Worm (Caenorhabditis elegans) whole organism, early embryonic: ENCODE measurements around the gene cgh-1.

Source experiments
- B0310.2 ChIP-seq: sonication (generic microtip); optimal IDR thresholded peaks from 2 replicates; lab custom pipeline; 2016; ENCODE audit warnings: mild to moderate bottlenecking, missing genetic modification characterization, missing compliant biosample characterization
- F13C5.2 ChIP-seq: sonication (generic microtip); optimal IDR thresholded peaks from 2 replicates; lab custom pipeline; 2017; ENCODE audit warnings: mild to moderate bottlenecking, missing genetic modification characterization, inconsistent platforms, missing compliant biosample characterization
- aly-1 ChIP-seq: sonication (generic microtip); optimal IDR thresholded peaks from 2 replicates; lab custom pipeline; 2016; ENCODE audit warnings: missing genetic modification characterization, missing compliant biosample characterization
- ama-1 ChIP-seq: fragments of 150-350 bp; optimal IDR thresholded peaks from 2 replicates; lab custom pipeline; 2014
- ceh-13 ChIP-seq: fragments of 200-800 bp; sonication (Bioruptor generic); optimal IDR thresholded peaks from 2 replicates; lab custom pipeline; 2018; ENCODE audit warnings: mild to moderate bottlenecking, missing genetic modification characterization, missing compliant biosample characterization
- ceh-36 ChIP-seq: sonication (generic microtip); optimal IDR thresholded peaks from 2 replicates; lab custom pipeline; 2016; ENCODE audit warnings: missing genetic modification characterization, inconsistent platforms, missing compliant biosample characterization
- ets-7 ChIP-seq: sonication (generic microtip); optimal IDR thresholded peaks from 2 replicates; lab custom pipeline; 2016; ENCODE audit warnings: missing genotype, missing genetic modification characterization, missing compliant biosample characterization
- flt-1 ChIP-seq: fragments of 200-800 bp; sonication (Bioruptor generic); IDR thresholded peaks from 2 replicates; pipeline ENCODE4 v1.3.6; 2022; ENCODE audit warnings: missing genetic modification characterization, missing compliant biosample characterization
- hmbx-1 ChIP-seq: sonication (generic microtip); optimal IDR thresholded peaks from 2 replicates; lab custom pipeline; 2016; ENCODE audit warnings: mild to moderate bottlenecking, missing genetic modification characterization, missing compliant biosample characterization
- hmg-4 ChIP-seq: fragments of 200-800 bp; sonication (Bioruptor generic); optimal IDR thresholded peaks from 2 replicates; lab custom pipeline; 2018; ENCODE audit warnings: mild to moderate bottlenecking, missing genetic modification characterization, missing compliant biosample characterization
- hnd-1 ChIP-seq: sonication (generic microtip); optimal IDR thresholded peaks from 2 replicates; lab custom pipeline; 2016; ENCODE audit warnings: missing genetic modification characterization, missing compliant biosample characterization
- pes-1 ChIP-seq: fragments of 200-800 bp; sonication (Bioruptor generic); IDR thresholded peaks from 2 replicates; pipeline ENCODE4 v1.3.6; 2022; ENCODE audit warnings: missing genetic modification reagents, missing genetic modification characterization, missing compliant biosample characterization
- scrt-1 ChIP-seq: fragments of 200-800 bp; sonication (Bioruptor generic); IDR thresholded peaks from 2 replicates; pipeline ENCODE4 v1.3.6; 2022; ENCODE audit warnings: missing genetic modification characterization, missing compliant biosample characterization
- sea-1 ChIP-seq: fragments of 200-800 bp; sonication (Bioruptor generic); conservative IDR thresholded peaks from 2 replicates; pipeline ENCODE4 v1.3.6; 2022; ENCODE audit warnings: missing genetic modification characterization, missing compliant biosample characterization
- tbx-11 ChIP-seq: fragments of 200-800 bp; sonication (Bioruptor generic); IDR thresholded peaks from 2 replicates; pipeline ENCODE4 v1.3.6; 2022; ENCODE audit warnings: missing genetic modification characterization, missing compliant biosample characterization
- tbx-37 ChIP-seq: fragments of 200-800 bp; sonication (Bioruptor generic); conservative IDR thresholded peaks from 2 replicates; pipeline ENCODE4 v1.3.6; 2022; ENCODE audit warnings: missing genetic modification reagents, missing genetic modification characterization, missing compliant biosample characterization
- tra-4 ChIP-seq: sonication (generic microtip); optimal IDR thresholded peaks from 2 replicates; lab custom pipeline; 2017; ENCODE audit warnings: missing genetic modification characterization, missing compliant biosample characterization

The cgh-1 gene

DNA sequence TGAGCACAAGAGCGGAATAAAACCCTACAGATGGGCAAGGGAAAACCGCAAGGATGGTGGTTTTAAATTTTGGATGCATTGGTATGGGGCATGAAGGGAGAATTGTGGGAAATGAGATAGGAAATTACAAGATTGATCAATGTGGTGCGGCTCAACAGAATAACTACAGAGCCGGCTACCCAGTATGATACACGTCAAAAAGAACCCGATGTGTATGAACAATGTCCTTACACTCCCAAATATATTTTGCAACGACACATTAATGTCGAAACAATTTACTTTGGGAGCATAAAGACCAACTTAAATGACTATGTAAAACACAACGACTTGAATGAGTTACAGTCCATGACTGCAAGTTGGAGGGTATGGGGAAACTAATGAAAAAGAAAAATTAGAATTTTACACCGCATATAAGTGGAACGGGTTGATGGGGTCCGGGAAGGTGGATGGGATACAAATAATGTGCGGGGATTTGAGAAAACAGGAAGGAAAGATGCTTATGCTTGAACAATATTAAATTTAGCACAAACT is 2.0 kb downstream of the cgh-1 start:
- no peak for TF ChIP-seq tbx-37 (GFP tag; lab: Robert Waterston, UW)
- TF ChIP-seq scrt-1 (GFP tag; lab: Robert Waterston, UW): no peak
- no peak for TF ChIP-seq F13C5.2 (tag; lab: Kevin White, UChicago)
- no peak for TF ChIP-seq sea-1 (GFP tag; lab: Robert Waterston, UW)
- no peak for TF ChIP-seq aly-1 (tag; lab: Kevin White, UChicago)
- no peak for TF ChIP-seq ets-7 (tag; lab: Kevin White, UChicago)
- TF ChIP-seq ceh-13 (GFP tag; lab: Kevin White, UChicago): no peak
- no peak for TF ChIP-seq flt-1 (GFP tag; lab: Robert Waterston, UW)
- TF ChIP-seq ama-1 (lab: Kevin White, UChicago): no peak
- no peak for TF ChIP-seq hnd-1 (tag; lab: Kevin White, UChicago)
- no peak for TF ChIP-seq ceh-36 (tag; lab: Kevin White, UChicago)
- TF ChIP-seq B0310.2 (tag; lab: Kevin White, UChicago): no peak
- TF ChIP-seq tra-4: no peak
- no peak for TF ChIP-seq hmbx-1 (tag; lab: Kevin White, UChicago)
- TF ChIP-seq hmg-4: no peak
- TF ChIP-seq tbx-11: no peak
- TF ChIP-seq pes-1: no peak

DNA sequence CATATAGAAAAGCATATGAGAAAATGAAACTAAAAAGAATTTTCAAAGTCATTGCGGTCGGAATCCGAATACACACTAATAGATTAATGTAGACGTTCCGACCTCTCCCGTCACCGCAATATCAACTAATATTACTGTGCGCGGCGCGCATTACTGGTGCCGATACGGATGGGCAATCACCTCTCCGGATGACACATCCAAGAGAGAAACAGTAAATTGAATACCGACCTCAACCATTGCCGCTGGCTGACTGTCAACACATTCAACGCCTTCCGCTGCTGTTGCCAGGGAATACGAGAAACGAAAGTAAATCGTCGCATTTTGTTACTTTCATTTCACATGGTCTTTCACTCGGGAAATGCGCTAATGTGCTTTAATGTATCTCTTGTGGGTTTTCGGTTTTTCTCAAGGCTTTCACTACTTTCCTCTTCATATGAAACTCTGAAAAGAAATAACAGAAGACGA is 2.8 kb downstream of the cgh-1 start:
- no peak for TF ChIP-seq hmbx-1 (tag; lab: Kevin White, UChicago)
- TF ChIP-seq sea-1 (GFP tag; lab: Robert Waterston, UW): no peak
- TF ChIP-seq ceh-36 (tag; lab: Kevin White, UChicago): no peak
- no peak for TF ChIP-seq ceh-13 (GFP tag; lab: Kevin White, UChicago)

DNA sequence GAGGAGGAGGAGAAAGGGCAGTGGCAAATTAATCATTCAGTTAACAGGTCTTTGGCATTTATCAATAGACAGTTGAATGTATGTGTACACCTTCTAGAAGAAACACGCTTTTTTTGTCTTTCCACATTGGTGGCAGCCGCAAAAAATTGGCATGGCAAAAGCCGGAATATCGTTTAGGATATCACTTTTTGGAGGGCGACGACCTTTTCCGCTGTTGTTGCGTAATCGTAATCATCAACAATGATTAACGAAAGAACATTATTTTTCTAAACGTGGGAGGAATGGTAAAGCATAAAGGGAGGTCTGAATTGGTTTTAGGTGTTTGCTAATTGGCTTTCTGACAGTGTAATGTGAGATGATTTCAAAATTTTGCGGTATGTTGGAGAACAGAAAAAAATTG is 5.7 kb downstream of the cgh-1 start:
- no peak for TF ChIP-seq tra-4

DNA sequence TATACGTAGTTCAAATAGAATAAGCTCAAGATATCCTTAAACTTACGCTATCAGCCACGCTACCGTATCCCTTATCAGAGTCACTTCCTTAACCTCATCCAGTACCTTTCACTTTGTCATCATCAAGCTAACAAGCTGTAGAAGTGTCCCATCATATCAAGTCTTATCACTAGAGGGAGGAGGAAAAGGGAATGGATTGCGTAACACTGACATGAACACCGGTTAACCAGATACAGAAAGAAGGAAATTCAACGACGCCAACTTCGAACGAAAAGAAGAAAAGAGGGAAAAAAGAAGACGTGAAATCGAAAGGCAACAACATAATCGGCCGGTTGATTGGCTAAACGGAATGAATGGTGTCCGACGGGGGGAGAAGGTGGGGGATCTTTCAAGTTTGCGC is 7.6 kb downstream of the cgh-1 start:
- no peak for TF ChIP-seq ama-1 (lab: Kevin White, UChicago)
- TF ChIP-seq F13C5.2 (tag; lab: Kevin White, UChicago): no peak
- no peak for TF ChIP-seq pes-1
- TF ChIP-seq hnd-1 (tag; lab: Kevin White, UChicago): no peak
- no peak for TF ChIP-seq B0310.2 (tag; lab: Kevin White, UChicago)
- no peak for TF ChIP-seq ceh-36 (tag; lab: Kevin White, UChicago)

DNA sequence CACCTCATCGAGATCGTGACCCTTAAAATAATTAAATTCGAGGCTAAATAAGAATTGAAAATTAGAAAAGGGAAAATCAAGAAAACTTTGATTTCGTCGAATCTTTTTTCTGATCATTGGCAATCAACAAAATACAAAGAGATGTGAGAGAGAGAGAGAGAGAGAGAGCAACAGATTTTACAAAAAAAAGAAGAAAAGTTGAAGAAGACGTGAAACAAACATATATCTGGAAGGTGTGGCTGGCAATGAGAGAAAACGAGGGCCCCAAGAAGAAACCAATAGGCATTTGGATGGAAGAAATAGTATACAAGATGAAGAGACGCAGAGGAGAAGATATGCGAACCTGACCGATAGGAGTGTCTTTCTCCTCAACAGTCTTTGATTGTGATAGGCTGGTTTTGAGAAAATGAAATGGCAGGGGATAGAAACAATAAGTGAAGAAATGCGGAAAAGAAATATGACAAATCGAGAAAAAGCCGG is 8.5 kb downstream of the cgh-1 start, which contains the start of gene mup-4:
Gene mup-4, minus strand, starts transcription at position 51 of the 480 bp plus-strand sequence.
- TF ChIP-seq F13C5.2 (tag; lab: Kevin White, UChicago) (no peak), hnd-1 (tag; lab: Kevin White, UChicago) (no peak), tbx-37 (GFP tag; lab: Robert Waterston, UW) (no peak), aly-1 (tag; lab: Kevin White, UChicago) (no peak), scrt-1 (GFP tag; lab: Robert Waterston, UW) (no peak), flt-1 (GFP tag; lab: Robert Waterston, UW) (no peak), hmbx-1 (tag; lab: Kevin White, UChicago) (no peak), hmg-4 (no peak), pes-1 (no peak), ets-7 (tag; lab: Kevin White, UChicago) (no peak), sea-1 (GFP tag; lab: Robert Waterston, UW) (no peak), tra-4 (no peak)

DNA sequence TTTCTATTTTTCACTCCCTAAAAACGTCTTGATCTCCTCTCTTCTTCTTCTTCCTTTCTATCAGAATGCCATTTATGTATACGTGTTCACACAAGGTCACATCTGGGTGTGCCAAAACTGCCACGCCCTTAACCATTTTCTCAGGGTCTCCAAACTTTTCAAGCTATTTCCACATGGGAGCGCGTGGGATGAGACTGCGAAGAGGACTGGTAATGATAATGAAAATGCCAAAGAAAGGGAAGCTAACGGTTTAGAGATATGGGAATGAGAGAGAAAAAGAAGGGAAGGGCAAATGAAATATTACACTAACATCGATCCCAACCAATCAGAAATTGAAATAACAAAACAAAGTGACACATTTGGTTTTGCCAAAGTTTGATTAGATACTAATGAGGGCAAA is 9.3 kb downstream of the cgh-1 start:
- no peak for TF ChIP-seq tbx-37 (GFP tag; lab: Robert Waterston, UW)
- TF ChIP-seq hnd-1 (tag; lab: Kevin White, UChicago): no peak
- no peak for TF ChIP-seq scrt-1 (GFP tag; lab: Robert Waterston, UW)
- no peak for TF ChIP-seq hmg-4
- TF ChIP-seq hmbx-1 (tag; lab: Kevin White, UChicago): no peak
- TF ChIP-seq B0310.2 (tag; lab: Kevin White, UChicago): no peak
- TF ChIP-seq ets-7 (tag; lab: Kevin White, UChicago): no peak
- no peak for TF ChIP-seq pes-1
- TF ChIP-seq flt-1 (GFP tag; lab: Robert Waterston, UW): no peak
- TF ChIP-seq ama-1 (lab: Kevin White, UChicago): no peak
- TF ChIP-seq tbx-11: no peak
- TF ChIP-seq sea-1 (GFP tag; lab: Robert Waterston, UW): no peak
- no peak for TF ChIP-seq aly-1 (tag; lab: Kevin White, UChicago)
- no peak for TF ChIP-seq tra-4

DNA sequence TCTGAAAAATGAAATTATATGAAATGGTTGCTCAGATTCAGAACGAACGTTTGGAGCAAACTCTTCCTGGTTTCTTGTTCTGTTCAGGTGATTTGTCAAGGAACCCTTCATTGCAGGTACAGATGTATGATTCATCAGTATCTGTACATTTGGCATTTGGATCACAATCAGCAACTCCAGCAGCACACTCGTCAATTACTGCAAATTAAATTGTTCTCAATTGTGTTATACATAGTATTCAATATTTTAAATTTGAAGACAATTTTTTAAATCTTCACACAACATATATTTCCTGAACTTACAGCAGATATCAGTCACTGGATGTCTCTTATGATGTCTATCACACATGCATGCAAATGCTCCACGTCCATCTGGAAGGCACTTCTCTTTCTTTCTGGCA is 12.9 kb downstream of the cgh-1 start:
- no peak for TF ChIP-seq flt-1 (GFP tag; lab: Robert Waterston, UW)
- TF ChIP-seq ceh-13 (GFP tag; lab: Kevin White, UChicago): no peak
- no peak for TF ChIP-seq aly-1 (tag; lab: Kevin White, UChicago)
- TF ChIP-seq F13C5.2 (tag; lab: Kevin White, UChicago): no peak
- no peak for TF ChIP-seq pes-1
- TF ChIP-seq sea-1 (GFP tag; lab: Robert Waterston, UW): no peak
- no peak for TF ChIP-seq ets-7 (tag; lab: Kevin White, UChicago)
- TF ChIP-seq tbx-11: no peak
- no peak for TF ChIP-seq hmg-4
- no peak for TF ChIP-seq tra-4
- no peak for TF ChIP-seq tbx-37 (GFP tag; lab: Robert Waterston, UW)
- TF ChIP-seq ama-1 (lab: Kevin White, UChicago): no peak
- no peak for TF ChIP-seq scrt-1 (GFP tag; lab: Robert Waterston, UW)
- no peak for TF ChIP-seq hnd-1 (tag; lab: Kevin White, UChicago)
- TF ChIP-seq ceh-36 (tag; lab: Kevin White, UChicago): no peak
- TF ChIP-seq B0310.2 (tag; lab: Kevin White, UChicago): no peak
